Worm (Caenorhabditis elegans) whole organism, L2 larva: ENCODE measurements around the gene lpr-3.

Experiments
- ceh-82 ChIP-seq: fragments of 150-350 bp; optimal IDR thresholded peaks from 2 replicates; lab custom pipeline; 2014; ENCODE audit warnings: missing biosample characterization, missing genetic modification characterization
- unc-55 ChIP-seq: fragments of 150-350 bp; sonication (generic microtip); optimal IDR thresholded peaks from 3 replicates; lab custom pipeline; 2014; ENCODE audit warnings: missing biosample characterization, missing genetic modification reagents, missing genetic modification characterization

ce11 chrX:11050335-11050734, 6.9 kb upstream of the lpr-3 start:
- TF ChIP-seq unc-55 (GFP tag; lab: Kevin White, UChicago) (no peak), ceh-82 (tag; lab: Kevin White, UChicago) (no peak)
